Fruit fly (Drosophila melanogaster) whole organism, wandering third instar larva: ENCODE measurements around the gene CG10194.

ENCODE experiments used
- Abd-B ChIP-seq: fragments of >200 bp; optimal IDR thresholded peaks from 2 replicates; lab custom pipeline; 2017; ENCODE audit warnings: missing biosample characterization, missing genetic modification characterization
- CG32264 ChIP-seq: fragments of 200-800 bp; sonication (Bioruptor generic); optimal IDR thresholded peaks from 2 replicates; lab custom pipeline; 2016; ENCODE audit warnings: missing biosample characterization, missing genetic modification characterization
- CG9705 ChIP-seq: fragments of 200-800 bp; sonication (Bioruptor generic); optimal IDR thresholded peaks from 2 replicates; lab custom pipeline; 2018; ENCODE audit warnings: missing biosample characterization, mild to moderate bottlenecking, missing genetic modification characterization
- CrebA ChIP-seq: fragments of 200-800 bp; sonication (Bioruptor generic); optimal IDR thresholded peaks from 2 replicates; lab custom pipeline; 2016; ENCODE audit warnings: missing biosample characterization, mild to moderate bottlenecking, missing genetic modification characterization, borderline replicate concordance
- Dfd ChIP-seq: fragments of >200 bp; optimal IDR thresholded peaks from 2 replicates; lab custom pipeline; 2017; ENCODE audit warnings: missing biosample characterization, missing genetic modification characterization
- Dif ChIP-seq: fragments of 200-275, 200-300 bp; sonication (Bioruptor generic); optimal IDR thresholded peaks from 2 replicates; lab custom pipeline; 2018; ENCODE audit warnings: missing biosample characterization, missing genetic modification characterization; ENCODE audit not compliant: partially characterized antibody
- GATAd ChIP-seq: sonication (Bioruptor generic); optimal IDR thresholded peaks from 2 replicates; lab custom pipeline; 2016; ENCODE audit warnings: missing biosample characterization, missing genetic modification characterization
- HLH106 ChIP-seq: fragments of 200-800 bp; optimal IDR thresholded peaks from 3 replicates; lab custom pipeline; 2019; ENCODE audit warnings: missing biosample characterization, mild to moderate bottlenecking, missing genetic modification characterization, moderate library complexity
- Hnf4 ChIP-seq: fragments of 200-800 bp; sonication (Bioruptor generic); optimal IDR thresholded peaks from 2 replicates; lab custom pipeline; 2016; ENCODE audit warnings: missing biosample characterization, mild to moderate bottlenecking, missing genetic modification characterization
- Hr78 ChIP-seq: fragments of >200 bp; optimal IDR thresholded peaks from 2 replicates; lab custom pipeline; 2017; ENCODE audit warnings: missing biosample characterization, missing genetic modification characterization
- Hr83 ChIP-seq: fragments of 200-300 bp; sonication (Bioruptor generic); optimal IDR thresholded peaks from 2 replicates; lab custom pipeline; 2016; ENCODE audit warnings: missing biosample characterization, mild to moderate bottlenecking, missing genetic modification characterization, moderate library complexity; ENCODE audit not compliant: poor library complexity, severe bottlenecking
- Jra ChIP-seq: sonication (Bioruptor generic); optimal IDR thresholded peaks from 2 replicates; lab custom pipeline; 2016; ENCODE audit warnings: missing biosample characterization, missing genetic modification characterization
- Mio ChIP-seq: sonication (Bioruptor generic); optimal IDR thresholded peaks from 2 replicates; lab custom pipeline; 2016; ENCODE audit warnings: missing biosample characterization, missing genetic modification characterization
- Myc ChIP-seq: fragments of >200 bp; optimal IDR thresholded peaks from 2 replicates; lab custom pipeline; 2017
- N ChIP-seq: fragments of >200 bp; optimal IDR thresholded peaks from 2 replicates; lab custom pipeline; 2018; ENCODE audit warnings: missing biosample characterization, missing external identifiers, missing genetic modification characterization
- OdsH ChIP-seq: fragments of 200-800 bp; sonication (Bioruptor generic); optimal IDR thresholded peaks from 2 replicates; lab custom pipeline; 2016; ENCODE audit warnings: missing biosample characterization, mild to moderate bottlenecking, missing genetic modification characterization
- Rel ChIP-seq, 2 experiments: fragments of 200-800 bp; sonication (Bioruptor generic) in 1 of 2; optimal IDR thresholded peaks; 2 replicates in 1 of 2; 3 replicates in 1 of 2; lab custom pipeline; 2016 to 2019; ENCODE audit warnings: mild to moderate bottlenecking in 2 of 2, missing biosample characterization in 2 of 2, missing genetic modification characterization in 2 of 2, moderate library complexity in 1 of 2
- Sp1 ChIP-seq: fragments of 200-800 bp; sonication (Bioruptor generic); optimal IDR thresholded peaks from 3 replicates; lab custom pipeline; 2019; ENCODE audit warnings: missing biosample characterization, mild to moderate bottlenecking, missing genetic modification characterization, moderate library complexity
- Vsx2 ChIP-seq: fragments of 200-300, 225-300 bp; sonication (Bioruptor generic); optimal IDR thresholded peaks from 2 replicates; lab custom pipeline; 2018; ENCODE audit warnings: missing biosample characterization, missing genetic modification characterization; ENCODE audit not compliant: partially characterized antibody
- br ChIP-seq: fragments of 200-800 bp; sonication (Bioruptor generic); optimal IDR thresholded peaks from 2 replicates; lab custom pipeline; 2016; ENCODE audit warnings: missing biosample characterization, missing genetic modification characterization
- brk ChIP-seq: fragments of 200-800 bp; sonication (Bioruptor generic); optimal IDR thresholded peaks from 2 replicates; lab custom pipeline; 2016; ENCODE audit warnings: missing biosample characterization, mild to moderate bottlenecking, missing genetic modification characterization
- dl ChIP-seq, 2 experiments: fragments of 175-275, 200-275 bp in 1 of 2; fragments of 200-275 bp in 1 of 2; sonication (Bioruptor generic); optimal IDR thresholded peaks; lab custom pipeline; 2018; ENCODE audit warnings: mild to moderate bottlenecking in 2 of 2, missing biosample characterization in 2 of 2, missing genetic modification characterization in 2 of 2, moderate library complexity in 2 of 2; ENCODE audit not compliant: partially characterized antibody in 2 of 2, insufficient read depth in 1 of 2
- dmrt93B ChIP-seq: fragments of 200-800 bp; sonication (Bioruptor generic); optimal IDR thresholded peaks from 2 replicates; lab custom pipeline; 2018; ENCODE audit warnings: missing biosample characterization, mild to moderate bottlenecking, missing genetic modification characterization
- dsf ChIP-seq: sonication (Bioruptor generic); optimal IDR thresholded peaks from 2 replicates; lab custom pipeline; 2016; ENCODE audit warnings: missing biosample characterization, missing genetic modification characterization, borderline replicate concordance
- ey ChIP-seq: fragments of 200-800 bp; sonication (Bioruptor generic); optimal IDR thresholded peaks from 2 replicates; lab custom pipeline; 2016; ENCODE audit warnings: missing biosample characterization, missing genetic modification characterization
- foxo ChIP-seq, 2 experiments: fragments of 200-800 bp; sonication (Bioruptor generic); optimal IDR thresholded peaks; 2 replicates in 1 of 2; 3 replicates in 1 of 2; lab custom pipeline; 2016 to 2017; ENCODE audit warnings: missing biosample characterization in 2 of 2, missing genetic modification characterization in 2 of 2
- fru ChIP-seq: fragments of 200-800 bp; sonication (Bioruptor generic); optimal IDR thresholded peaks from 3 replicates; lab custom pipeline; 2016; ENCODE audit warnings: missing biosample characterization, mild to moderate bottlenecking, missing genetic modification characterization
- h ChIP-seq: fragments of 200-800 bp; sonication (Bioruptor generic); optimal IDR thresholded peaks from 3 replicates; lab custom pipeline; 2016; ENCODE audit warnings: missing biosample characterization, mild to moderate bottlenecking, missing genetic modification characterization
- jim ChIP-seq: fragments of 175-275, 200-325 bp; sonication (Bioruptor generic); optimal IDR thresholded peaks from 2 replicates; lab custom pipeline; 2016; ENCODE audit warnings: missing biosample characterization, mild to moderate bottlenecking, missing genetic modification characterization
- lola ChIP-seq: fragments of >200 bp; optimal IDR thresholded peaks from 2 replicates; lab custom pipeline; 2017; ENCODE audit warnings: missing biosample characterization, missing genetic modification characterization
- pan ChIP-seq: fragments of >200 bp; optimal IDR thresholded peaks from 2 replicates; lab custom pipeline; 2017
- psq ChIP-seq: fragments of 200-800 bp; sonication (Bioruptor generic); optimal IDR thresholded peaks from 3 replicates; lab custom pipeline; 2017; ENCODE audit warnings: missing biosample characterization, mild to moderate bottlenecking, missing genetic modification characterization, moderate library complexity
- rgr ChIP-seq: fragments of 200-800 bp; sonication (Bioruptor generic); optimal IDR thresholded peaks from 3 replicates; lab custom pipeline; 2016; ENCODE audit warnings: missing biosample characterization, mild to moderate bottlenecking, missing genetic modification characterization
- sage ChIP-seq: fragments of 200-800 bp; sonication (Bioruptor generic); optimal IDR thresholded peaks from 2 replicates; lab custom pipeline; 2016; ENCODE audit warnings: missing biosample characterization, mild to moderate bottlenecking, missing genetic modification characterization
- sv ChIP-seq: fragments of 200-800 bp; sonication (Bioruptor generic); optimal IDR thresholded peaks from 3 replicates; lab custom pipeline; 2016; ENCODE audit warnings: missing biosample characterization, missing genetic modification characterization
- tai ChIP-seq: sonication (Bioruptor generic); optimal IDR thresholded peaks from 2 replicates; lab custom pipeline; 2016; ENCODE audit warnings: missing biosample characterization, missing genetic modification characterization
- usp ChIP-seq: fragments of >200 bp; optimal IDR thresholded peaks from 2 replicates; lab custom pipeline; 2017; ENCODE audit warnings: missing biosample characterization, missing genetic modification characterization
- woc ChIP-seq: sonication (Bioruptor generic); optimal IDR thresholded peaks from 2 replicates; lab custom pipeline; 2016; ENCODE audit warnings: missing biosample characterization, mild to moderate bottlenecking, missing genetic modification characterization

CG10194 gene

dm6 chr2L:19439598-19440230, 50.2 kb downstream of the CG10194 start (continued):
- TF ChIP-seq CG32264 (GFP tag; lab: Kevin White, UChicago) (no peak), CG9705 (GFP tag; lab: Kevin White, UChicago) (no peak), HLH106 (tag; lab: Kevin White, UChicago) (peak; percentile 56), Hr83 (GFP tag; lab: Kevin White, UChicago) (no peak)

- TF ChIP-seq Vsx2 (GFP tag; lab: Kevin White, UChicago) (peak; percentile 5), dl (GFP tag; optimal IDR thresholded peaks at IDR 0.05; lab: Kevin White, UChicago; ENCODE audit: insufficient read depth in 1 of 2, partially characterized antibody in 2 of 2) (peak in 1 of 2 experiments; percentile 30), pan (lab: Kevin White, UChicago) (no peak), Hr83 (GFP tag; lab: Kevin White, UChicago) (no peak), ey (GFP tag; lab: Kevin White, UChicago) (no peak), foxo (GFP tag; optimal IDR thresholded peaks at IDR 0.05; lab: Kevin White, UChicago) (peak in 1 of 2 experiments; percentile 32), CG9705 (GFP tag; lab: Kevin White, UChicago) (no peak), Hr78 (GFP tag; lab: Kevin White, UChicago) (no peak), Mio (GFP tag; lab: Kevin White, UChicago) (no peak), Rel (GFP tag; optimal IDR thresholded peaks at IDR 0.05; lab: Kevin White, UChicago) (no peak), Rel (tag; optimal IDR thresholded peaks at IDR 0.05; lab: Kevin White, UChicago) (no peak), tai (no peak), Dif (peak; percentile 40), brk (no peak), lola (no peak), N (GFP tag; lab: Kevin White, UChicago) (no peak), CG32264 (GFP tag; lab: Kevin White, UChicago) (no peak), Dfd (GFP tag; lab: Kevin White, UChicago) (no peak), fru (GFP tag; lab: Kevin White, UChicago) (peak; percentile 43), dsf (GFP tag; lab: Kevin White, UChicago) (no peak), woc (peak; percentile 80), sv (GFP tag; lab: Kevin White, UChicago) (no peak), usp (GFP tag; lab: Kevin White, UChicago) (no peak), Abd-B (no peak), Hnf4 (no peak), psq (GFP tag; lab: Kevin White, UChicago) (no peak), CrebA (GFP tag; lab: Kevin White, UChicago) (no peak), dmrt93B (no peak), GATAd (GFP tag; lab: Kevin White, UChicago) (no peak), Jra (GFP tag; lab: Kevin White, UChicago) (no peak), HLH106 (tag; lab: Kevin White, UChicago) (peak; percentile 44), h (GFP tag; lab: Kevin White, UChicago) (peak; percentile 21), sage (GFP tag; lab: Kevin White, UChicago) (no peak), jim (no peak), OdsH (no peak), br (GFP tag; lab: Kevin White, UChicago) (peak; percentile 37), Myc (lab: Kevin White, UChicago) (peak; percentile 86), Sp1 (GFP tag; lab: Kevin White, UChicago) (peak; percentile 37), rgr (GFP tag; lab: Kevin White, UChicago) (peak; percentile 2)
Observed at dm6 chr2L:19438685-19439597, 51.0 kb downstream of the CG10194 start.
